Fruit fly (Drosophila melanogaster) whole organism, embryonic: ENCODE results near the gene CG14454.

Source experiments
- Abd-B ChIP-seq: fragments of 200-800 bp; sonication (Bioruptor generic); optimal IDR thresholded peaks from 2 replicates; lab custom pipeline; 2018; ENCODE audit warnings: missing biosample characterization, mild to moderate bottlenecking, missing genetic modification characterization, moderate library complexity
- Ada2b ChIP-seq: fragments of 200-800 bp; sonication (Bioruptor generic); IDR thresholded peaks from 2 replicates; pipeline ENCODE4 v1.3.6; 2022; ENCODE audit warnings: missing biosample characterization, missing genetic modification characterization
- CG10147 ChIP-seq: fragments of 200-800 bp; sonication (Bioruptor generic); optimal IDR thresholded peaks from 2 replicates; lab custom pipeline; 2019; ENCODE audit warnings: missing biosample characterization, mild to moderate bottlenecking, missing genetic modification characterization, moderate library complexity
- CG10543 ChIP-seq: fragments of 200-800 bp; sonication (Bioruptor generic); optimal IDR thresholded peaks from 3 replicates; lab custom pipeline; 2017; ENCODE audit warnings: missing biosample characterization, mild to moderate bottlenecking, missing genetic modification characterization, moderate library complexity
- CG1233 ChIP-seq: fragments of 200-800 bp; sonication (Bioruptor generic); optimal IDR thresholded peaks from 4 replicates; lab custom pipeline; 2018; ENCODE audit warnings: missing biosample characterization, mild to moderate bottlenecking, missing genetic modification characterization
- CG12744 ChIP-seq: fragments of 200-800 bp; sonication (Bioruptor generic); optimal IDR thresholded peaks from 2 replicates; lab custom pipeline; 2016; ENCODE audit warnings: missing biosample characterization, missing genetic modification characterization
- CG13287 ChIP-seq: fragments of 200-800 bp; sonication (Bioruptor generic); IDR thresholded peaks from 2 replicates; pipeline ENCODE4 v1.3.6; 2022; ENCODE audit warnings: missing biosample characterization, missing genetic modification characterization; ENCODE audit not compliant: partially characterized antibody
- CG13296 ChIP-seq: fragments of 200-800 bp; sonication (Bioruptor generic); optimal IDR thresholded peaks from 3 replicates; lab custom pipeline; 2018; ENCODE audit warnings: missing biosample characterization, mild to moderate bottlenecking, missing genetic modification characterization
- CG14667 ChIP-seq: fragments of 200-800 bp; sonication (Bioruptor generic); IDR thresholded peaks from 2 replicates; pipeline ENCODE4 v1.3.6; 2022; ENCODE audit warnings: missing biosample characterization, missing genetic modification characterization
- CG1792 ChIP-seq: fragments of 200-800 bp; sonication (Bioruptor generic); optimal IDR thresholded peaks from 2 replicates; lab custom pipeline; 2016; ENCODE audit warnings: missing biosample characterization, missing genetic modification characterization
- CG18262 ChIP-seq: fragments of 200-800 bp; optimal IDR thresholded peaks from 3 replicates; lab custom pipeline; 2019; ENCODE audit warnings: missing biosample characterization, mild to moderate bottlenecking, missing genetic modification characterization, moderate library complexity
- CG2120 ChIP-seq: fragments of 200-800 bp; sonication (Bioruptor generic); optimal IDR thresholded peaks from 3 replicates; lab custom pipeline; 2016; ENCODE audit warnings: missing biosample characterization, missing genetic modification characterization
- CG2712 ChIP-seq: fragments of 200-800 bp; optimal IDR thresholded peaks from 3 replicates; lab custom pipeline; 2019; ENCODE audit warnings: missing biosample characterization, mild to moderate bottlenecking, missing genetic modification characterization, moderate library complexity
- CG3281 ChIP-seq: fragments of 200-800 bp; sonication (Bioruptor generic); optimal IDR thresholded peaks from 3 replicates; lab custom pipeline; 2017; ENCODE audit warnings: missing biosample characterization, mild to moderate bottlenecking, missing genetic modification characterization
- CG3407 ChIP-seq: fragments of 200-800 bp; sonication (Bioruptor generic); optimal IDR thresholded peaks from 2 replicates; lab custom pipeline; 2018; ENCODE audit warnings: missing biosample characterization, mild to moderate bottlenecking, missing genetic modification characterization
- CG34376 ChIP-seq: fragments of 200-800 bp; sonication (Bioruptor generic); optimal IDR thresholded peaks from 2 replicates; lab custom pipeline; 2018; ENCODE audit warnings: missing biosample characterization, mild to moderate bottlenecking, missing genetic modification characterization
- CG3995 ChIP-seq: fragments of 200-800 bp; sonication (Bioruptor generic); optimal IDR thresholded peaks from 3 replicates; lab custom pipeline; 2016; ENCODE audit warnings: missing biosample characterization, missing genetic modification characterization
- CG5953 ChIP-seq: fragments of 200-800 bp; sonication (Bioruptor generic); IDR thresholded peaks from 2 replicates; pipeline ENCODE4 v1.3.6; 2022; ENCODE audit warnings: missing biosample characterization, missing genetic modification characterization
- CG6654 ChIP-seq: fragments of 200-800 bp; sonication (Bioruptor generic); optimal IDR thresholded peaks from 2 replicates; lab custom pipeline; 2017; ENCODE audit warnings: missing biosample characterization, mild to moderate bottlenecking, missing genetic modification characterization
- CG8478 ChIP-seq: fragments of >200 bp; optimal IDR thresholded peaks from 2 replicates; lab custom pipeline; 2018
- CHES-1-like ChIP-seq: fragments of 200-800 bp; sonication (Bioruptor generic); optimal IDR thresholded peaks from 2 replicates; lab custom pipeline; 2016; ENCODE audit warnings: missing biosample characterization, missing genetic modification characterization
- Deaf1 ChIP-seq: fragments of 200-800 bp; optimal IDR thresholded peaks from 3 replicates; lab custom pipeline; 2019; ENCODE audit warnings: missing biosample characterization, mild to moderate bottlenecking, missing genetic modification characterization, moderate library complexity
- ERR ChIP-seq: fragments of 200-800 bp; sonication (Bioruptor generic); optimal IDR thresholded peaks from 2 replicates; lab custom pipeline; 2016; ENCODE audit warnings: missing biosample characterization, missing genetic modification characterization
- Ets65A ChIP-seq: fragments of 200-800 bp; sonication (Bioruptor generic); peaks from one replicate; lab custom pipeline; 2016; ENCODE audit warnings: missing biosample characterization, missing genetic modification characterization
- Fer3 ChIP-seq: fragments of 200-800 bp; sonication (Bioruptor generic); optimal IDR thresholded peaks from 2 replicates; lab custom pipeline; 2018; ENCODE audit warnings: missing biosample characterization, mild to moderate bottlenecking, missing genetic modification characterization, moderate library complexity
- Hr51 ChIP-seq, 2 experiments: fragments of 200-800 bp; sonication (Bioruptor generic); optimal IDR thresholded peaks; 2 replicates in 1 of 2; 3 replicates in 1 of 2; lab custom pipeline; 2016 to 2018; ENCODE audit warnings: missing biosample characterization in 2 of 2, missing genetic modification characterization in 2 of 2, mild to moderate bottlenecking in 1 of 2, moderate library complexity in 1 of 2
- Jarid2 ChIP-seq: fragments of 200-800 bp; sonication (Bioruptor generic); optimal IDR thresholded peaks from 3 replicates; lab custom pipeline; 2017; ENCODE audit warnings: mild to moderate bottlenecking, missing biosample characterization, missing genetic modification reagents, missing genetic modification characterization
- NFAT ChIP-seq: fragments of 200-800 bp; sonication (Bioruptor generic); IDR thresholded peaks from 2 replicates; pipeline ENCODE4 v1.3.6; 2022; ENCODE audit warnings: missing biosample characterization, missing genetic modification characterization
- Nf-YA ChIP-seq: fragments of 200-800 bp; sonication (Bioruptor generic); IDR thresholded peaks from 2 replicates; pipeline ENCODE4 v1.3.6; 2022; ENCODE audit warnings: missing biosample characterization, missing genetic modification characterization
- ash1 ChIP-seq: fragments of 200-800 bp; sonication (Bioruptor generic); optimal IDR thresholded peaks from 2 replicates; lab custom pipeline; 2018; ENCODE audit warnings: missing biosample characterization, mild to moderate bottlenecking, missing genetic modification characterization
- az2 ChIP-seq: fragments of 200-800 bp; sonication (Bioruptor generic); optimal IDR thresholded peaks from 3 replicates; lab custom pipeline; 2016; ENCODE audit warnings: missing biosample characterization, missing genetic modification characterization
- cg ChIP-seq: fragments of 200-800 bp; sonication (Bioruptor generic); optimal IDR thresholded peaks from 3 replicates; lab custom pipeline; 2019; ENCODE audit warnings: missing biosample characterization, mild to moderate bottlenecking, missing genetic modification characterization, moderate library complexity
- emc ChIP-seq: fragments of 200-800 bp; sonication (Bioruptor generic); optimal IDR thresholded peaks from 2 replicates; lab custom pipeline; 2016; ENCODE audit warnings: missing biosample characterization, missing genetic modification characterization
- gcm ChIP-seq: fragments of 200-800 bp; sonication (Bioruptor generic); optimal IDR thresholded peaks from 2 replicates; lab custom pipeline; 2019; ENCODE audit warnings: missing biosample characterization, mild to moderate bottlenecking, missing genetic modification characterization, moderate library complexity
- hkb ChIP-seq, 2 experiments: fragments of 200-800 bp in 1 of 2; fragments of >200 bp in 1 of 2; sonication (Bioruptor generic) in 1 of 2; IDR thresholded peaks in 1 of 2; optimal IDR thresholded peaks in 1 of 2; 2 replicates each; pipeline versions ENCODE4 v1.3.6 to Lab custom; 2017 to 2022; ENCODE audit warnings: missing biosample characterization in 1 of 2, missing genetic modification characterization in 1 of 2
- inv ChIP-seq: fragments of 200-800 bp; sonication (Bioruptor generic); IDR thresholded peaks from 2 replicates; pipeline ENCODE4 v1.3.6; 2022; ENCODE audit warnings: missing biosample characterization, missing genetic modification characterization; ENCODE audit not compliant: partially characterized antibody
- kah ChIP-seq: fragments of 200-800 bp; sonication (Bioruptor generic); optimal IDR thresholded peaks from 2 replicates; lab custom pipeline; 2018; ENCODE audit warnings: missing biosample characterization, mild to moderate bottlenecking, missing genetic modification characterization
- lmd ChIP-seq: fragments of 200-800 bp; sonication (Bioruptor generic); IDR thresholded peaks from 2 replicates; pipeline ENCODE4 v1.3.6; 2022; ENCODE audit warnings: missing biosample characterization, missing genetic modification characterization
- lov ChIP-seq, 2 experiments: fragments of 200-800 bp in 1 of 2; fragments of >200 bp in 1 of 2; sonication (Bioruptor generic) in 1 of 2; IDR thresholded peaks in 1 of 2; optimal IDR thresholded peaks in 1 of 2; 2 replicates in 1 of 2; 3 replicates in 1 of 2; pipeline versions ENCODE4 v1.3.6 to Lab custom; 2017 to 2022; ENCODE audit warnings: missing biosample characterization in 1 of 2, missing genetic modification characterization in 1 of 2
- oc ChIP-seq: fragments of 200-800 bp; sonication (Bioruptor generic); optimal IDR thresholded peaks from 2 replicates; lab custom pipeline; 2018; ENCODE audit warnings: missing biosample characterization, mild to moderate bottlenecking, missing genetic modification characterization, moderate library complexity
- odd ChIP-seq: fragments of 200-800 bp; sonication (Bioruptor generic); optimal IDR thresholded peaks from 2 replicates; lab custom pipeline; 2017; ENCODE audit warnings: missing biosample characterization, mild to moderate bottlenecking, missing genetic modification characterization
- otp ChIP-seq: fragments of 200-800 bp; sonication (Bioruptor generic); IDR thresholded peaks from 3 replicates; pipeline ENCODE4, ENCODE4 v1.3.6; 2022; ENCODE audit warnings: missing biosample characterization, missing genetic modification characterization
- sim ChIP-seq: fragments of 200-800 bp; sonication (Bioruptor generic); IDR thresholded peaks from 2 replicates; pipeline ENCODE4 v1.3.6; 2022; ENCODE audit warnings: missing biosample characterization, missing genetic modification characterization
- slp2 ChIP-seq: fragments of 200-800 bp; sonication (Bioruptor generic); optimal IDR thresholded peaks from 2 replicates; lab custom pipeline; 2016; ENCODE audit warnings: missing biosample characterization, missing genetic modification characterization
- trem ChIP-seq: fragments of 200-800 bp; optimal IDR thresholded peaks from 3 replicates; lab custom pipeline; 2019; ENCODE audit warnings: missing biosample characterization, mild to moderate bottlenecking, missing genetic modification characterization, moderate library complexity
- unc-4 ChIP-seq: fragments of 200-800 bp; sonication (Bioruptor generic); IDR thresholded peaks from 2 replicates; pipeline ENCODE4 v1.3.6; 2022; ENCODE audit warnings: missing biosample characterization, missing genetic modification characterization; ENCODE audit not compliant: partially characterized antibody
- wek ChIP-seq: fragments of 200-800 bp; sonication (Bioruptor generic); optimal IDR thresholded peaks from 3 replicates; lab custom pipeline; 2018; ENCODE audit warnings: missing biosample characterization, mild to moderate bottlenecking, missing genetic modification characterization, moderate library complexity
- yki ChIP-seq: fragments of >200 bp; optimal IDR thresholded peaks from 3 replicates; lab custom pipeline; 2018
- z ChIP-seq: fragments of 200-800 bp; sonication (Bioruptor generic); IDR thresholded peaks from 3 replicates; pipeline ENCODE4 v1.3.6; 2022; ENCODE audit warnings: missing biosample characterization, missing genetic modification characterization

The CG14454 gene

dm6 chr3L:22717137-22717767 is 24.9 kb upstream of the CG14454 start, which contains the start of the genes ArfGAP3 and CG32452 (continued):
- TF ChIP-seq NFAT (GFP tag; lab: Robert Waterston, UW) (peak; percentile 72), sim (GFP tag; lab: Robert Waterston, UW) (no peak), unc-4 (peak; percentile 58; the same call in 1 of the 2 replicates), Abd-B (peak; percentile 60), CHES-1-like (GFP tag; lab: Kevin White, UChicago) (peak; percentile 31), Ets65A (GFP tag; lab: Kevin White, UChicago) (peak; percentile 96), CG2120 (GFP tag; lab: Kevin White, UChicago) (peak; percentile 82), z (GFP tag; lab: Robert Waterston, UW) (no peak), otp (no peak), Nf-YA (GFP tag; lab: Robert Waterston, UW) (no peak), CG8478 (lab: Kevin White, UChicago) (no peak), CG6654 (GFP tag; lab: Kevin White, UChicago) (no peak), CG3407 (GFP tag; lab: Kevin White, UChicago) (peak; percentile 45), kah (GFP tag; lab: Kevin White, UChicago) (peak; percentile 61), CG34376 (peak; percentile 55), CG2712 (tag; lab: Kevin White, UChicago) (peak; percentile 80), CG3995 (GFP tag; lab: Kevin White, UChicago) (peak; percentile 39), CG12744 (GFP tag; lab: Kevin White, UChicago) (no peak), trem (tag; lab: Kevin White, UChicago) (peak; percentile 76), lov (optimal IDR thresholded peaks at IDR 0.05; lab: Kevin White, UChicago) (no peak), lov (GFP tag; IDR thresholded peaks at IDR 0.05; lab: Robert Waterston, UW) (peak; percentile 45; the same call in 1 of the 3 replicates), odd (no peak), Jarid2 (peak; percentile 30), hkb (optimal IDR thresholded peaks at IDR 0.05; lab: Kevin White, UChicago) (no peak), hkb (GFP tag; IDR thresholded peaks at IDR 0.05; lab: Robert Waterston, UW) (peak; percentile 73), ERR (GFP tag; lab: Kevin White, UChicago) (peak; percentile 34), ash1 (GFP tag; lab: Kevin White, UChicago) (no peak), az2 (GFP tag; lab: Kevin White, UChicago) (peak; percentile 78), CG1233 (GFP tag; lab: Kevin White, UChicago) (peak; percentile 58), CG1792 (GFP tag; lab: Kevin White, UChicago) (peak; percentile 44), Deaf1 (tag; lab: Kevin White, UChicago) (peak; percentile 76), emc (GFP tag; lab: Kevin White, UChicago) (peak; percentile 15), CG10543 (GFP tag; lab: Kevin White, UChicago) (peak; percentile 81), oc (tag; lab: Kevin White, UChicago) (peak; percentile 33), Ada2b (peak; percentile 77), yki (lab: Kevin White, UChicago) (no peak), CG3281 (GFP tag; lab: Kevin White, UChicago) (peak; percentile 50), inv (GFP tag; lab: Robert Waterston, UW) (peak; percentile 47), gcm (GFP tag; lab: Kevin White, UChicago) (peak; percentile 54), CG5953 (GFP tag; lab: Robert Waterston, UW) (no peak), cg (GFP tag; lab: Kevin White, UChicago) (no peak), slp2 (GFP tag; lab: Kevin White, UChicago) (peak; percentile 42), Fer3 (tag; lab: Kevin White, UChicago) (peak; percentile 78), CG14667 (GFP tag; lab: Robert Waterston, UW) (peak; percentile 58), Hr51 (GFP tag; optimal IDR thresholded peaks at IDR 0.05; lab: Kevin White, UChicago) (peak; percentile 52 to 75), wek (GFP tag; lab: Kevin White, UChicago) (peak; percentile 96), CG13287 (GFP tag; lab: Robert Waterston, UW) (peak; percentile 68), CG10147 (GFP tag; lab: Kevin White, UChicago) (peak; percentile 74), CG13296 (GFP tag; lab: Kevin White, UChicago) (peak; percentile 68), CG18262 (tag; lab: Kevin White, UChicago) (peak; percentile 77), lmd (GFP tag; lab: Robert Waterston, UW) (peak; percentile 66)
